Worm (Caenorhabditis elegans): ENCODE results near the gene rcq-5.

Gene rcq-5

ce11 chrIII:4015382-4015986 lies 42.3 kb downstream of the rcq-5 start (continued):
- TF ChIP-seq B0035.1 (tag; optimal IDR thresholded peaks at IDR 0.05) (peak; percentile 17), sdz-38 (tag; optimal IDR thresholded peaks at IDR 0.05) (no peak), lin-54 (GFP tag; optimal IDR thresholded peaks at IDR 0.05) (peak; percentile 66), ceh-58 (GFP tag; IDR thresholded peaks at IDR 0.05) (no peak), attf-6 (GFP tag; IDR thresholded peaks at IDR 0.05) (peak; percentile 82), snpc-3.4 (tag; optimal IDR thresholded peaks at IDR 0.05) (peak; percentile 42), attf-5 (GFP tag; optimal IDR thresholded peaks at IDR 0.05) (peak; percentile 3), ceh-79 (tag; optimal IDR thresholded peaks at IDR 0.05) (peak; percentile 80), hsf-1 (GFP tag; IDR thresholded peaks at IDR 0.05) (peak; percentile 86), ztf-18 (tag; optimal IDR thresholded peaks at IDR 0.05) (peak; percentile 64), ztf-22 (GFP tag; optimal IDR thresholded peaks at IDR 0.05) (no peak), Y95B8A.8 (GFP tag; IDR thresholded peaks at IDR 0.05) (peak; percentile 86), C17E4.6 (GFP tag; IDR thresholded peaks at IDR 0.05) (peak; percentile 72; the same call in 1 of the 2 replicates), Y53G8AR.9 (GFP tag; conservative IDR thresholded peaks at IDR 0.05) (peak; percentile 95), lag-1 (GFP tag; IDR thresholded peaks at IDR 0.05) (no peak), dpl-1 (GFP tag; optimal IDR thresholded peaks at IDR 0.05) (peak; percentile 30), nfya-2 (GFP tag; IDR thresholded peaks at IDR 0.05) (0 out of 2 replicates have a peak, but pooled peaks have one; percentile 69), Y53F4B.3 (GFP tag; IDR thresholded peaks at IDR 0.05) (no peak), F49E8.2 (tag; optimal IDR thresholded peaks at IDR 0.05; ENCODE audit: insufficient read depth) (peak; percentile 93), ztf-6 (GFP tag; IDR thresholded peaks at IDR 0.05) (no peak), lin-35 (GFP tag; optimal IDR thresholded peaks at IDR 0.05) (peak in 2 of 3 experiments; percentile 43 to 65), nfyb-1 (GFP tag; IDR thresholded peaks at IDR 0.05) (peak; percentile 62), F52B5.7 (tag; optimal IDR thresholded peaks at IDR 0.05) (peak; percentile 64), mel-28 (tag; optimal IDR thresholded peaks at IDR 0.05; ENCODE audit: borderline replicate concordance) (no peak), F10E7.11 (tag; optimal IDR thresholded peaks at IDR 0.05) (peak; percentile 72), sptf-2 (GFP tag; optimal IDR thresholded peaks at IDR 0.05) (no peak), B0336.3 (GFP tag; IDR thresholded peaks at IDR 0.05) (peak; percentile 93), athp-1 (tag; optimal IDR thresholded peaks at IDR 0.05) (peak; percentile 79), gei-17 (GFP tag; optimal IDR thresholded peaks at IDR 0.05) (no peak), mxl-1 (tag; optimal IDR thresholded peaks at IDR 0.05) (no peak), Y56A3A.18 (GFP tag; IDR thresholded peaks at IDR 0.05) (no peak; the same call in 1 of the 2 replicates), K12H6.12 (tag; optimal IDR thresholded peaks at IDR 0.05) (peak; percentile 25), unc-130 (GFP tag; optimal IDR thresholded peaks at IDR 0.05) (peak; percentile 92), ceh-27 (GFP tag; optimal IDR thresholded peaks at IDR 0.05) (peak; percentile 19), aptf-2 (GFP tag; conservative IDR thresholded peaks at IDR 0.05) (peak; percentile 63; the same call in 1 of the 2 replicates), fkh-3 (tag; optimal IDR thresholded peaks at IDR 0.05) (peak; percentile 46), ekl-4 (GFP tag; IDR thresholded peaks at IDR 0.05) (peak; percentile 84), hrde-1 (tag; optimal IDR thresholded peaks at IDR 0.05; ENCODE audit: borderline replicate concordance) (peak; percentile 95), tlf-1 (GFP tag; optimal IDR thresholded peaks at IDR 0.05) (peak; percentile 77), dpff-1 (tag; optimal IDR thresholded peaks at IDR 0.05) (no peak), madf-6 (GFP tag; IDR thresholded peaks at IDR 0.05) (peak; percentile 79), ccch-3 (GFP tag; optimal IDR thresholded peaks at IDR 0.05) (no peak), Y79H2A.3 (GFP tag; conservative IDR thresholded peaks at IDR 0.05) (peak; percentile 97), xnd-1 (tag; optimal IDR thresholded peaks at IDR 0.05) (peak; percentile 49), Y67H2A.10 (GFP tag; conservative IDR thresholded peaks at IDR 0.05) (no peak), F57C9.4 (tag; optimal IDR thresholded peaks at IDR 0.05) (no peak), B0019.2 (GFP tag; conservative IDR thresholded peaks at IDR 0.05) (0 out of 2 replicates have a peak, but pooled peaks have one; percentile 50), attf-3 (GFP tag; conservative IDR thresholded peaks at IDR 0.05) (no peak; the same call in 1 of the 2 replicates)
